Fruit fly (Drosophila melanogaster): Measurements from ENCODE around the gene bru2.

- TF ChIP-seq Sin3A (optimal IDR thresholded peaks at IDR 0.05), result no peak
- no peak for TF ChIP-seq h (optimal IDR thresholded peaks at IDR 0.05)
These were observed 101.7 kb downstream of the bru2 start, which contains the start of gene Oatp33Ea for dm6 chr2L:12445743-12446142.
